Fruit fly (Drosophila melanogaster): ENCODE results near the gene Zcchc7.

Zcchc7 gene

DNA sequence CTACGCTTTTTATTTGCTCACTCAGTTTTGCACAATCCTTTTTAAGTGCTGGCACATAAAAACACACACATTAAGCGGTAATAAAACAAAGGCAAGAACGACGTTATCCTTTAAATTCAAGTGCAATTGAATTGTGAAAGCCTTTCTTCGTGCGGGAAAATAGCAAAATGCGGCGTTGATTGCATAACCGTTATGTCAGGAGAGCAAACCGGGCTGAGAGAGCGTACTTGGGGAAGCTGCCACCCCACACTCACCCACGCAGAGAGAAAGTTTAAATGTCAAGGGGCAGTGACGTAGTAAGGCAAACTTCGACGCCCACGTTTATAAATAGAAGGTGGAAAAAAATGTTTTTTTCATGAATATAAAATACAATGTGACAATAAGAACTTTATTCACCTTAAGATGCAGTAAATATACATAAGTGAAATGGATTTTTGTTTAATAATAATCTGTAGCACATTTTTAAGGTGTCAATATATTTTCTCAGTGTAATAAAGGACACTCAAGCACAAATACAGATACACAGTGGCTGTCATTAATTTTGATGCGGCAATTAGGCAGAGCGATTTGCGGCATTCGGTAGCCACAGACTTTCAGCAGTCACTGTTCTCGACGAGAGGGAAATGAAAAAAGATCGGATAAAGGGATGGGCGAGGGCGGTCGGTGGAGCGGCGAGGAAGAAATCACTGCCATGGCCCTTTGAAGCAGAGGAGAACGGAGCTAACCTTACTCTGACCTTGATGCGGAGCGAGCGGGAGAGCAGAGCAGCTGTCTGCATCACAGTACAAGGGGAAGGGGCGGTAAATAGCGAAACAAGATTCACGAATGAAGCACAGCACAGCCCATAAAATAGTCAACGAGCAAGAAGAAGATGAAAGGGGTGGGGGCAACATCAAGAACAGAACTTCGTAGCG lies 39.1 kb upstream of the Zcchc7 start (continued):
- TF ChIP-seq CG31365 (tag; optimal IDR thresholded peaks at IDR 0.05) (no peak), sens (GFP tag) (peak; percentile 91), Bdp1 (GFP tag; optimal IDR thresholded peaks at IDR 0.05) (no peak), Hsf (GFP tag; optimal IDR thresholded peaks at IDR 0.05) (peak; percentile 58), Bgb (GFP tag; IDR thresholded peaks at IDR 0.05; ENCODE audit: partially characterized antibody) (no peak), so (GFP tag; IDR thresholded peaks at IDR 0.05) (0 out of 3 replicates have a peak, but pooled peaks have one; percentile 54), Spps (tag; optimal IDR thresholded peaks at IDR 0.05) (no peak), maf-S (GFP tag; optimal IDR thresholded peaks at IDR 0.05) (no peak), HLH3B (GFP tag; IDR thresholded peaks at IDR 0.05) (no peak), eve (GFP tag; optimal IDR thresholded peaks at IDR 0.05) (peak in 1 of 2 experiments; percentile 63), Neu2 (GFP tag; optimal IDR thresholded peaks at IDR 0.05; ENCODE audit: borderline replicate concordance) (no peak), CG34224 (GFP tag; IDR thresholded peaks at IDR 0.05; ENCODE audit: partially characterized antibody) (no peak), Fer3 (tag; optimal IDR thresholded peaks at IDR 0.05) (peak; percentile 46), ewg (GFP tag; optimal IDR thresholded peaks at IDR 0.05) (no peak), gfzf (GFP tag; optimal IDR thresholded peaks at IDR 0.05) (no peak), Rfx (GFP tag; IDR thresholded peaks at IDR 0.05) (peak; percentile 4; the same call in 1 of the 2 replicates), ERR (GFP tag; optimal IDR thresholded peaks at IDR 0.05) (peak; percentile 96), Awh (GFP tag; IDR thresholded peaks at IDR 0.05) (no peak), fu2 (GFP tag; optimal IDR thresholded peaks at IDR 0.05) (peak; percentile 10), slp2 (GFP tag; optimal IDR thresholded peaks at IDR 0.05) (peak; percentile 29), nmo (GFP tag; optimal IDR thresholded peaks at IDR 0.05) (peak; percentile 38), Mes4 (GFP tag; optimal IDR thresholded peaks at IDR 0.05) (peak; percentile 14), CG43689 (GFP tag; IDR thresholded peaks at IDR 0.05) (no peak), D19B (GFP tag; optimal IDR thresholded peaks at IDR 0.05) (no peak), gt (GFP tag; IDR thresholded peaks at IDR 0.05) (no peak), Xbp1 (GFP tag; optimal IDR thresholded peaks at IDR 0.05) (peak; percentile 16), CG1529 (GFP tag; optimal IDR thresholded peaks at IDR 0.05) (no peak), ap (GFP tag; IDR thresholded peaks at IDR 0.05) (no peak), E2f1 (GFP tag; IDR thresholded peaks at IDR 0.05) (0 out of 2 replicates have a peak, but pooled peaks have one; percentile 29), odd (GFP tag; optimal IDR thresholded peaks at IDR 0.05) (no peak), gcm (GFP tag; optimal IDR thresholded peaks at IDR 0.05) (peak; percentile 13), CG15011 (GFP tag; optimal IDR thresholded peaks at IDR 0.05) (no peak), pb (GFP tag; optimal IDR thresholded peaks at IDR 0.05) (peak; percentile 1), Ets97D (GFP tag; optimal IDR thresholded peaks at IDR 0.05) (no peak), CG2199 (GFP tag; IDR thresholded peaks at IDR 0.05) (no peak), nerfin-1 (tag; optimal IDR thresholded peaks at IDR 0.05) (no peak), CG1647 (GFP tag; optimal IDR thresholded peaks at IDR 0.05) (no peak), CG4707 (GFP tag; optimal IDR thresholded peaks at IDR 0.05) (no peak), CG13894 (tag; optimal IDR thresholded peaks at IDR 0.05) (peak; percentile 67), H2.0 (GFP tag; IDR thresholded peaks at IDR 0.05) (peak; percentile 19; the same call in 1 of the 2 replicates), unc-4 (GFP tag; IDR thresholded peaks at IDR 0.05; ENCODE audit: partially characterized antibody) (no peak), ranshi (GFP tag; IDR thresholded peaks at IDR 0.05) (peak; percentile 37), lola (GFP tag; optimal IDR thresholded peaks at IDR 0.05) (no peak), Taf1 (GFP tag; IDR thresholded peaks at IDR 0.05) (no peak), kni (GFP tag; optimal IDR thresholded peaks at IDR 0.05) (no peak), Ada2b (GFP tag; IDR thresholded peaks at IDR 0.05) (no peak), cas (GFP tag; IDR thresholded peaks at IDR 0.05) (no peak), wdn (GFP tag; IDR thresholded peaks at IDR 0.05) (0 out of 2 replicates have a peak, but pooled peaks have one; percentile 18), Side (GFP tag; optimal IDR thresholded peaks at IDR 0.05) (peak; percentile 6)

Measured in whole organism, embryonic.